Fruit fly (Drosophila melanogaster) Kc167 (cell line): ENCODE results near the gene GluRIIB.

Experiments
- Myc ChIP-seq: fragments of >200 bp; optimal IDR thresholded peaks from 2 replicates; lab custom pipeline; 2017; ENCODE audit warnings: missing external identifiers
- Sin3A ChIP-seq: fragments of >200 bp; optimal IDR thresholded peaks from 2 replicates; lab custom pipeline; 2018; ENCODE audit warnings: missing external identifiers
- h ChIP-seq: fragments of >200 bp; optimal IDR thresholded peaks from 3 replicates; lab custom pipeline; 2018; ENCODE audit warnings: missing external identifiers
- insv ChIP-seq: fragments of >200 bp; optimal IDR thresholded peaks from 3 replicates; lab custom pipeline; 2018; ENCODE audit warnings: missing external identifiers
- psq ChIP-seq: fragments of >200 bp; optimal IDR thresholded peaks from 2 replicates; lab custom pipeline; 2017; ENCODE audit warnings: missing external identifiers
- ttk ChIP-seq: sonication (Bioruptor generic); optimal IDR thresholded peaks from 2 replicates; lab custom pipeline; 2017; ENCODE audit warnings: missing external identifiers

GluRIIB gene

DNA sequence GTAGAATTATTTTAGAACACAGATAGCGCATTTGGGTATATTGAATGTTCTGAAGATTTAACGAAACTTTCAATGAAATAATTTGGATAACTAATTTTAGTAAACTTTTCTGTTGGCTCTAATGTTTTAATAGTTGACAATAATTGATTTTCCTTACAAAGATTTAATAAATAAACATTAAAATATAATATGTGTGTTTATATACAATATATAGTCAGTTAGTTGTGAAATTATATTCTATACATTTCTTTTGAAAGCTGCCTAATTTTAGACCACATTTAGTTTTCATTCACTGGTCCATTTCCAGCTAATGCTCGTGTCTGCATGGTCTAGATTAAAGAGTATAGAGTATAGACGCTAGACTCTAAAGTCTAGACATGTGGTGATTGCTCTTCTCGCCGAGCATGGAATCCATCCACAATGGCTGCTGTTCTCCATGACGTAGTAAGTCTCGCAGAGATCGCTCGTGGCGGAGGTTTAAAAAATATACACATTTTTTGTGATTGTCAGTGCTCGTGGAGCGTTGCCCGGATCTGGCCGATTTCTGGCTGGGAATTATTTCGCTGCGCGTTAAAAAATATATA is at the start of gene GluRIIB:
Gene GluRIIB (plus strand): TSS at position 534 of the 584 bp plus-strand sequence.
- no peak for TF ChIP-seq insv (lab: Kevin White, UChicago)
- no peak for TF ChIP-seq Myc
- no peak for TF ChIP-seq h (lab: Kevin White, UChicago)
- no peak for TF ChIP-seq Sin3A
- no peak for TF ChIP-seq ttk
- TF ChIP-seq psq (lab: Kevin White, UChicago), result no peak

DNA sequence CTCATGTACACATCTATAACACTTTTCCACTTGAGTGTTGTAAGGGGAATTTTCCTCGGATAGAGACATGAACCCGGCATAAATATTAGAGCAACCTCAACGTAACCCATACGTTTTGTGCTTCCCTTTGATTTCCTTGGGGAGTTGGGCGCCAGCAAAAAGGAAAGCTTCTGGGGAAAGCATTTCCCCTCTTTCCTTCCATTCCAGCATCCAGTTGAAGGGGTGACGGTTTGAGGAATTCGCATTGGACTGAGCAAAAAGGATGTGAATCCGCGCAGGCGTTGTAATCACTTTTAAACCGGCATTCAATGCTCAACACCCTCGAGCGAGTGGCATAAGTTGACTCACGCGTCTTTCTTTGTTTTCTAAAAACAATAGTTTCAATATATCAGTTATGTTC is 44.2 kb upstream of the GluRIIB start:
- TF ChIP-seq h (lab: Kevin White, UChicago) (no peak), psq (lab: Kevin White, UChicago) (no peak), ttk (no peak), Sin3A (no peak), insv (lab: Kevin White, UChicago) (no peak), Myc (no peak)

DNA sequence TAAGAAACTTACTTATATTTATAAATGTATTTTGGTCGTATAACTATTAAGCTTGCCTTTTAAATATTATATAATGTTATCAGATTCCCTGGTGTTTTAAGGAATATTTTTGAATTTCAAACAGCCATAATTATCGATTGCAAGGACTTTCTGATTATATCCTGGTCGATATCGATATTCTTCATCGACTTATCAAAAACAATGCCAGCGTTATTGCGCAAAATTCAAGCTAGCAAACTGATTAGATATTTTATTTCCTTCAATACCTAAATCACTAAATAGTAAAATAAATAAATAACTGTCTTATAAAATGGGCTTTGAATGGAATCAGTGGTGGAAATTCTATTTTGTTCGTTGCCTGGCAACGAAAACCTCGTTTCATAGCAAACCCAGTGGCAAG is 41.7 kb upstream of the GluRIIB start, which contains the start of gene CG14020:
Gene CG14020 (plus strand): TSS at position 345 of the 400 bp plus-strand sequence.
- TF ChIP-seq Sin3A (no peak), h (lab: Kevin White, UChicago) (no peak), Myc (no peak), psq (lab: Kevin White, UChicago) (no peak), insv (lab: Kevin White, UChicago) (no peak)

dm6 chr2L:5519846-5520384 is 39.2 kb upstream of the GluRIIB start, which contains the start of the genes CG7382 and cl:
Gene CG7382 (minus strand): TSS chr2L:5519896.
Gene cl (plus strand): TSS chr2L:5520135.
- TF ChIP-seq Sin3A (no peak), insv (lab: Kevin White, UChicago) (no peak), h (lab: Kevin White, UChicago) (no peak), Myc (no peak), psq (lab: Kevin White, UChicago) (no peak), ttk (no peak)

dm6 chr2L:5520757-5521156 is 38.4 kb upstream of the GluRIIB start:
- TF ChIP-seq insv (lab: Kevin White, UChicago) (no peak), Sin3A (no peak), ttk (no peak), h (lab: Kevin White, UChicago) (no peak), psq (lab: Kevin White, UChicago) (no peak), Myc (no peak)

- TF ChIP-seq ttk, result no peak
- no peak for TF ChIP-seq insv (lab: Kevin White, UChicago)
- no peak for TF ChIP-seq psq (lab: Kevin White, UChicago)
- no peak for TF ChIP-seq h (lab: Kevin White, UChicago)
- TF ChIP-seq Sin3A, result no peak
- no peak for TF ChIP-seq Myc
Observed at dm6 chr2L:5523848-5524473, 35.2 kb upstream of the GluRIIB start, which contains the start of the genes Vps52 and Elp4. Gene Vps52 (minus strand): TSS chr2L:5523898. Gene Elp4 (plus strand): TSS chr2L:5524139.

dm6 chr2L:5525723-5526122 is 33.4 kb upstream of the GluRIIB start, which contains the start of gene Cap-D3:
Gene Cap-D3 (plus strand): TSS chr2L:5525905.
- TF ChIP-seq ttk, result no peak
- no peak for TF ChIP-seq psq (lab: Kevin White, UChicago)
- no peak for TF ChIP-seq Myc
- TF ChIP-seq h (lab: Kevin White, UChicago), result no peak
- TF ChIP-seq insv (lab: Kevin White, UChicago), result no peak
- TF ChIP-seq Sin3A, result no peak

dm6 chr2L:5526738-5527137 is 32.4 kb upstream of the GluRIIB start, which contains the start of gene Cox11:
Gene Cox11 (plus strand): TSS chr2L:5526957.
- TF ChIP-seq insv (lab: Kevin White, UChicago), result no peak
- no peak for TF ChIP-seq Sin3A
- no peak for TF ChIP-seq h (lab: Kevin White, UChicago)
- no peak for TF ChIP-seq psq (lab: Kevin White, UChicago)
- TF ChIP-seq ttk, result no peak

dm6 chr2L:5527861-5528260 is 31.3 kb upstream of the GluRIIB start, which contains the start of gene CG31915:
Gene CG31915 (plus strand): TSS chr2L:5528123.
- TF ChIP-seq Sin3A (no peak), psq (lab: Kevin White, UChicago) (no peak), insv (lab: Kevin White, UChicago) (no peak), ttk (no peak), Myc (no peak), h (lab: Kevin White, UChicago) (no peak)

dm6 chr2L:5532061-5532460 is 27.1 kb upstream of the GluRIIB start, which contains the start of gene Coq6:
Gene Coq6 (minus strand): TSS chr2L:5532223.
- TF ChIP-seq ttk, result no peak
- no peak for TF ChIP-seq psq (lab: Kevin White, UChicago)
- no peak for TF ChIP-seq Sin3A
- no peak for TF ChIP-seq insv (lab: Kevin White, UChicago)
- TF ChIP-seq Myc, result no peak
- no peak for TF ChIP-seq h (lab: Kevin White, UChicago)

DNA sequence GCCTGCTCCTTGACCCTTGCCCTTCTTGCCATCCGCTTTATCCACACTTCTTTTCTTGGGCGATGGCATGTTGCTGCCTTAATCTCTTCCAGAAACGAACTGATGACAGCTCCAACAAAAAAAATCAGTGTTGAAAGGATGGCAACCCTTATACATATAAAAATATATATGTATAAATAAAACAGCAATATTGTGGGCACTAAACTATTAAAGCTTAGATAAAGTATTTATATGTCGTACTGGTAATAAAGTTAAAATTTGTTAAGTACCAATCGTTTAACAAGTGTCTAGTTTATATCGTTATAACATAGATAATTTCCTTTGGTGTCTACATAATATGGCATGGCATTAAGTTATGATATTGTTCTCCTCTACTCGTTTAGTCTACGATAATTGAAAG is 22.5 kb upstream of the GluRIIB start, which contains the start of gene tomb:
Gene tomb (minus strand): TSS at position 101 of the 400 bp plus-strand sequence.
- TF ChIP-seq insv (lab: Kevin White, UChicago) (no peak), h (lab: Kevin White, UChicago) (no peak), Sin3A (no peak), ttk (no peak), psq (lab: Kevin White, UChicago) (no peak), Myc (no peak)

- no peak for TF ChIP-seq Myc
- TF ChIP-seq psq (lab: Kevin White, UChicago), result no peak
- no peak for TF ChIP-seq insv (lab: Kevin White, UChicago)
- no peak for TF ChIP-seq Sin3A
- no peak for TF ChIP-seq h (lab: Kevin White, UChicago)
- no peak for TF ChIP-seq ttk
Observed at dm6 chr2L:5537063-5537462, 22.1 kb upstream of the GluRIIB start.
